Fruit fly (Drosophila melanogaster): ENCODE results near the gene CG11537.
A peak's percentile ranks its signal among the peaks of the same experiment; 100 is the strongest.

Gene CG11537

DNA sequence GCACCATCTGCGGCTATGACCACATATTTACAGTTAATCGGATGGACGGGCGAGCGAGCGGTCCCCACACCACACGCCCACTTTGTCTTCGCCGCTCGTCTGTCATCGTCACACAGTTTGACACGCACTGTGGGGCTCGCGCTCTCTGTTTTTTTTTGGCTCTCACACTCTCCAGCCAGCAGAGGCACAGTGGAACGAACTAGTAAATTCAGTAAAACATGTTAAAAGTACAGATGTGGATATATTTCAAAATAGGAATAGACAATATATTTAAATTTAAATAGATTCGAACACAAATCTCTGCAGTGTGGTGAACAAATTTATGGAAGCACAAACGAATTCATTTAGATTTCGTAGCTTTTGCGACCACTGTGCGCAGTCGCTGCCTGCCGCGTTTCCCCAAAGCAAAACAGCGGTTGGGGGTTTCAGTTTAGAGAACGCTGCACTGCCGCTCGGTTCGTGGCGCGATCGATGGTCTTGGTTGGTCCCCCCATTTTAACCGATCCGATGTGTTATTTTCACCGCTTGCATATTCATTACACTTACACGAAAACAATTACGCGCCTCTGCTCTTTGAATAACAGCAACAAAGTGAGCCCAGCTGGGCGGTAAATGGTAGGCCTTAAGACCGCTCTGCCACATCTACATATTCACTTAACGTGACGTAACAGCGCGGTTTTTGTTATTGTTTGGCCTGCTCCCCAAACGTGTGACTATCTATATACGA, 61.9 kb downstream of the CG11537 start (continued):
- TF ChIP-seq z (GFP tag; IDR thresholded peaks at IDR 0.05) (peak; percentile 78), phol (tag; optimal IDR thresholded peaks at IDR 0.05) (peak; percentile 96), CG32532 (GFP tag; IDR thresholded peaks at IDR 0.05) (peak; percentile 99), Oli (tag; optimal IDR thresholded peaks at IDR 0.05) (peak; percentile 99), CG17328 (GFP tag; IDR thresholded peaks at IDR 0.05) (peak; percentile 99), CG2875 (GFP tag; optimal IDR thresholded peaks at IDR 0.05) (peak; percentile 98), grn (GFP tag; optimal IDR thresholded peaks at IDR 0.05) (peak; percentile 90), CG9817 (tag; optimal IDR thresholded peaks at IDR 0.05) (peak; percentile 97), Lim3 (GFP tag; IDR thresholded peaks at IDR 0.05) (peak; percentile 90), dpn (GFP tag; optimal IDR thresholded peaks at IDR 0.05) (peak; percentile 97 to 99), CG13123 (GFP tag; optimal IDR thresholded peaks at IDR 0.05) (peak; percentile 96), cad (GFP tag; optimal IDR thresholded peaks at IDR 0.05) (peak; percentile 49), CG9215 (GFP tag; IDR thresholded peaks at IDR 0.05) (peak; percentile 96), cg (GFP tag; optimal IDR thresholded peaks at IDR 0.05) (peak; percentile 72), CG43689 (GFP tag; IDR thresholded peaks at IDR 0.05) (peak; percentile 95), kay (GFP tag; optimal IDR thresholded peaks at IDR 0.05) (peak; percentile 96), chinmo (GFP tag; IDR thresholded peaks at IDR 0.05; ENCODE audit: partially characterized antibody) (peak; percentile 85; the same call in 2 of the 4 replicates), sima (GFP tag; optimal IDR thresholded peaks at IDR 0.05) (peak; percentile 90), bsh (GFP tag; optimal IDR thresholded peaks at IDR 0.05) (peak; percentile 98 to 99), D19A (tag; optimal IDR thresholded peaks at IDR 0.05) (peak; percentile 95), gt (GFP tag; IDR thresholded peaks at IDR 0.05) (peak; percentile 94), stc (GFP tag; IDR thresholded peaks at IDR 0.05) (peak; percentile 99), Blimp-1 (GFP tag; optimal IDR thresholded peaks at IDR 0.05) (peak; percentile 97), fd96Cb (tag; optimal IDR thresholded peaks at IDR 0.05) (peak; percentile 98), Sin3A (optimal IDR thresholded peaks at IDR 0.05) (no peak), CG10431 (GFP tag; optimal IDR thresholded peaks at IDR 0.05) (peak; percentile 95), repo (GFP tag; optimal IDR thresholded peaks at IDR 0.05) (peak; percentile 91), CG10209 (GFP tag; optimal IDR thresholded peaks at IDR 0.05) (peak; percentile 98), CG1233 (GFP tag; optimal IDR thresholded peaks at IDR 0.05) (peak; percentile 97), CG11560 (tag; IDR thresholded peaks at IDR 0.05) (peak; percentile 92), cas (GFP tag; IDR thresholded peaks at IDR 0.05) (peak; percentile 97), rib (GFP tag; IDR thresholded peaks at IDR 0.05) (peak; percentile 98), so (GFP tag; IDR thresholded peaks at IDR 0.05) (peak; percentile 99), emc (GFP tag; optimal IDR thresholded peaks at IDR 0.05) (peak; percentile 91), CG4328 (GFP tag; optimal IDR thresholded peaks at IDR 0.05) (peak; percentile 97), slbo (GFP tag; IDR thresholded peaks at IDR 0.05) (peak; percentile 99), CG1602 (GFP tag; optimal IDR thresholded peaks at IDR 0.05) (peak; percentile 97), CG7357 (GFP tag; IDR thresholded peaks at IDR 0.05) (peak; percentile 94), C15 (GFP tag; IDR thresholded peaks at IDR 0.05) (peak; percentile 96), tin (GFP tag; optimal IDR thresholded peaks at IDR 0.05) (peak; percentile 99), Taf1 (GFP tag; IDR thresholded peaks at IDR 0.05) (peak; percentile 97), al (GFP tag; IDR thresholded peaks at IDR 0.05) (peak; percentile 98), sd (tag; optimal IDR thresholded peaks at IDR 0.05) (peak; percentile 93), CG32772 (GFP tag; IDR thresholded peaks at IDR 0.05) (peak; percentile 98), ems (GFP tag; optimal IDR thresholded peaks at IDR 0.05) (peak; percentile 98), CG11456 (GFP tag; IDR thresholded peaks at IDR 0.05) (peak; percentile 98), lilli (GFP tag; optimal IDR thresholded peaks at IDR 0.05) (peak; percentile 99), CG17802 (tag; optimal IDR thresholded peaks at IDR 0.05) (peak; percentile 91), Lhr (GFP tag; optimal IDR thresholded peaks at IDR 0.05) (peak; percentile 95), CG13296 (GFP tag; optimal IDR thresholded peaks at IDR 0.05) (peak; percentile 99)

All from whole organism, embryonic.